Worm (Caenorhabditis elegans): ENCODE data around the gene Y40C7B.4.

DNA sequence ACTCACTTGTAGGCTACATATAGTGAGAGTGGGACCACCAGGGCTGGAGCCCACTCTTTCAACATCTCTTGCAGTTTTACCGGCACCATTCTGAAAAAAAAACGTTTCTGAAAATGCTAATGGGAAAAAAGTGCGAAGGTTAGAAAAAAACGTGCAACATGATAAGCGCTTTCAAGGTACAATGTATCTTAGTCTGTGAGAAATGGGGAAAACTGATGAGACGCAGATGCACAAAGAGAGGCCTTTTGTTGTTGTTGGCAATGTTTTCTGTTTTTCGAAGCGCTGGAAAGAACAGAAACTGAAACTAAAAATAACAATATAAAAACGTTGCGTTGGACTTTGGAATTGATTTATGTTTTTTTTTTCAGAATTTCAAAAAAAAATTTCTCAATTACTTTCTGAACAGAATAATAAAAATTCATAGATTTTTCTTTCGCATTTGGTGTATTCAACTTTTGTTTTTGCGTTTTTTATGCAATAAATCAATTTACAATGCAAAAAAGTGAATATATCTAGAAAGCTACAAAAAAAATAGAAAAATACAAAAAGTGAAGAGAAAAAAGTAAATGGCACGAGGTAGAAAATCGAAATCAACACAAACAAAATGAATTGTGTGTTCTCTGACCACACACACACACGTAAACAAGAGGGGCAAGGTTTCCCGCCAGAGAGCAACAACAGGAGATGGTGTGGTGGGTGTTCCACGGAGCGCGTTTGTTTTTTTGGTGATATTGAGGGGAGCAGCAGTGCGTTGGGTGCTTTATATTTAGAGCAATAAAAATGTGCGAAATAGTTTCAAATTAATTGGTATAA is 20.6 kb downstream of the Y40C7B.4 start, which contains the start of gene dhs-30:
- TF ChIP-seq K02D7.2 (tag; optimal IDR thresholded peaks at IDR 0.05) (no peak), syd-9 (tag; optimal IDR thresholded peaks at IDR 0.05) (no peak), fax-1 (tag; optimal IDR thresholded peaks at IDR 0.05) (no peak), ama-1 (optimal IDR thresholded peaks at IDR 0.05) (no peak), ceh-34 (tag; optimal IDR thresholded peaks at IDR 0.05) (no peak), pha-4 (tag; optimal IDR thresholded peaks at IDR 0.05) (no peak), F13H6.1 (tag; optimal IDR thresholded peaks at IDR 0.05) (no peak), nhr-11 (tag; optimal IDR thresholded peaks at IDR 0.05) (no peak), sdc-2 (tag; optimal IDR thresholded peaks at IDR 0.05) (no peak), dve-1 (tag; optimal IDR thresholded peaks at IDR 0.05) (no peak), fkh-10 (GFP tag; optimal IDR thresholded peaks at IDR 0.05) (no peak), pqm-1 (tag; optimal IDR thresholded peaks at IDR 0.05) (no peak), elt-2 (tag; optimal IDR thresholded peaks at IDR 0.05) (no peak)
